Worm (Caenorhabditis elegans) whole organism, L4 larva: ENCODE results near the gene ddx-23.
A peak's percentile ranks its signal among the peaks of the same experiment; 100 is the strongest.

Experiments
- F49E8.2 ChIP-seq: sonication (generic microtip); optimal IDR thresholded peaks from 2 replicates; lab custom pipeline; 2016; ENCODE audit warnings: missing compliant biosample characterization, mild to moderate bottlenecking, missing genetic modification characterization, borderline replicate concordance
- R02D3.7 ChIP-seq: fragments of 150-350 bp; sonication (generic microtip); optimal IDR thresholded peaks from 3 replicates; lab custom pipeline; 2014; ENCODE audit warnings: missing biosample characterization, missing genetic modification characterization
- T26A8.4 ChIP-seq: fragments of 200-800 bp; sonication (Bioruptor generic); IDR thresholded peaks from 2 replicates; pipeline ENCODE4 v1.3.6; 2022; ENCODE audit warnings: missing genetic modification characterization, missing compliant biosample characterization
- Y5F2A.4 ChIP-seq: fragments of 200-800 bp; sonication (Bioruptor generic); optimal IDR thresholded peaks from 2 replicates; lab custom pipeline; 2018; ENCODE audit warnings: mild to moderate bottlenecking, missing genetic modification characterization, missing compliant biosample characterization
- ZK546.5 ChIP-seq, 2 experiments: sonication (generic microtip); optimal IDR thresholded peaks; 2 replicates each; lab custom pipeline; 2017; ENCODE audit warnings: missing biosample characterization in 2 of 2, missing genetic modification characterization in 2 of 2
- ama-1 ChIP-seq: fragments of 150-350 bp; optimal IDR thresholded peaks from 2 replicates; lab custom pipeline; 2014; ENCODE audit warnings: inconsistent platforms, mixed read lengths
- attf-4 ChIP-seq: sonication (generic microtip); optimal IDR thresholded peaks from 3 replicates; lab custom pipeline; 2017; ENCODE audit warnings: missing biosample characterization, missing genetic modification characterization
- ceh-20 ChIP-seq: fragments of 200-800 bp; sonication (Bioruptor generic); IDR thresholded peaks from 2 replicates; pipeline ENCODE4 v1.3.6; 2022; ENCODE audit warnings: missing genetic modification reagents, missing genetic modification characterization, missing compliant biosample characterization
- ceh-28 ChIP-seq: fragments of 150-350 bp; optimal IDR thresholded peaks from 2 replicates; lab custom pipeline; 2014; ENCODE audit warnings: missing biosample characterization, missing genetic modification reagents, missing genetic modification characterization
- ceh-32 ChIP-seq: sonication (generic microtip); optimal IDR thresholded peaks from 2 replicates; lab custom pipeline; 2016; ENCODE audit warnings: mild to moderate bottlenecking, missing genetic modification characterization, missing compliant biosample characterization; ENCODE audit not compliant: poor library complexity
- ceh-62 ChIP-seq: sonication (generic microtip); optimal IDR thresholded peaks from 2 replicates; lab custom pipeline; 2017; ENCODE audit warnings: missing biosample characterization, missing genetic modification characterization
- ctbp-1 ChIP-seq: fragments of 200-800 bp; sonication (Bioruptor generic); IDR thresholded peaks from 2 replicates; pipeline ENCODE4 v1.3.6; 2022; ENCODE audit warnings: missing genetic modification reagents, missing genetic modification characterization, missing compliant biosample characterization
- daf-16 ChIP-seq, 3 experiments: sonication (generic microtip); optimal IDR thresholded peaks; 2 replicates each; lab custom pipeline; 2016 to 2017; ENCODE audit warnings: missing genetic modification characterization in 3 of 3, missing genetic modification reagents in 3 of 3, mild to moderate bottlenecking in 2 of 3, missing compliant biosample characterization in 2 of 3, missing biosample characterization in 1 of 3, moderate library complexity in 1 of 3
- daf-19 ChIP-seq: fragments of 200-800 bp; sonication (Bioruptor generic); conservative IDR thresholded peaks from 2 replicates; pipeline ENCODE4 v1.3.6; 2022; ENCODE audit warnings: missing genetic modification characterization, missing compliant biosample characterization
- daf-8 ChIP-seq: fragments of 200-800 bp; sonication (Bioruptor generic); IDR thresholded peaks from 2 replicates; pipeline ENCODE4 v1.3.6; 2022; ENCODE audit warnings: missing genetic modification characterization, missing compliant biosample characterization
- dmd-8 ChIP-seq: fragments of 200-800 bp; sonication (Bioruptor generic); IDR thresholded peaks from 2 replicates; pipeline ENCODE4 v1.3.6; 2022; ENCODE audit warnings: missing genetic modification characterization, missing compliant biosample characterization
- duxl-1 ChIP-seq: sonication (generic microtip); optimal IDR thresholded peaks from 2 replicates; lab custom pipeline; 2016; ENCODE audit warnings: mild to moderate bottlenecking, missing genetic modification characterization, moderate library complexity, missing compliant biosample characterization; ENCODE audit not compliant: poor library complexity
- fkh-10 ChIP-seq: fragments of 150-350 bp; optimal IDR thresholded peaks from 2 replicates; lab custom pipeline; 2014; ENCODE audit warnings: missing biosample characterization, missing genetic modification reagents, missing genetic modification characterization
- fos-1 ChIP-seq: fragments of 150-350 bp; optimal IDR thresholded peaks from 2 replicates; lab custom pipeline; 2014; ENCODE audit warnings: missing biosample characterization, missing genetic modification characterization
- gei-8 ChIP-seq: fragments of 200-800 bp; sonication (Bioruptor generic); optimal IDR thresholded peaks from 2 replicates; lab custom pipeline; 2018; ENCODE audit warnings: mild to moderate bottlenecking, missing genetic modification characterization, missing compliant biosample characterization
- hlh-11 ChIP-seq: fragments of 200-800 bp; sonication (Bioruptor generic); optimal IDR thresholded peaks from 2 replicates; lab custom pipeline; 2018; ENCODE audit warnings: mild to moderate bottlenecking, missing genetic modification characterization, missing compliant biosample characterization
- hmg-1.1 ChIP-seq: fragments of 200-800 bp; sonication (Bioruptor generic); IDR thresholded peaks from 2 replicates; pipeline ENCODE4 v1.3.6; 2022; ENCODE audit warnings: missing genetic modification reagents, missing genetic modification characterization, missing compliant biosample characterization
- jun-1 ChIP-seq: fragments of 150-350 bp; optimal IDR thresholded peaks from 2 replicates; lab custom pipeline; 2014; ENCODE audit warnings: missing biosample characterization, missing genetic modification reagents, missing genetic modification characterization
- lin-13 ChIP-seq: fragments of 150-350 bp; optimal IDR thresholded peaks from 2 replicates; lab custom pipeline; 2014; ENCODE audit warnings: missing biosample characterization, missing genetic modification reagents, missing genetic modification characterization
- lin-15B ChIP-seq: fragments of 150-350 bp; sonication (generic microtip); optimal IDR thresholded peaks from 3 replicates; lab custom pipeline; 2014; ENCODE audit warnings: missing biosample characterization, missing genetic modification characterization
- lin-29 ChIP-seq: fragments of 200-800 bp; sonication (Bioruptor generic); IDR thresholded peaks from 2 replicates; pipeline ENCODE4 v1.3.6; 2022; ENCODE audit warnings: missing genetic modification reagents, missing genetic modification characterization, missing compliant biosample characterization
- lin-39 ChIP-seq: fragments of 150-350 bp; optimal IDR thresholded peaks from 2 replicates; lab custom pipeline; 2014; ENCODE audit warnings: missing biosample characterization, missing genetic modification reagents, missing genetic modification characterization
- lir-3 ChIP-seq: sonication (generic microtip); optimal IDR thresholded peaks from 2 replicates; lab custom pipeline; 2016; ENCODE audit warnings: mild to moderate bottlenecking, missing genetic modification characterization, missing compliant biosample characterization
- madf-5 ChIP-seq, 2 experiments: fragments of 200-800 bp; sonication (Bioruptor generic); IDR thresholded peaks; 2 replicates each; pipeline ENCODE4 v1.3.6; 2022; ENCODE audit warnings: missing compliant biosample characterization in 2 of 2, missing genetic modification characterization in 2 of 2
- madf-9 ChIP-seq: fragments of 200-800 bp; sonication (Bioruptor generic); conservative IDR thresholded peaks from 2 replicates; pipeline ENCODE4 v1.3.6; 2022; ENCODE audit warnings: missing genetic modification reagents, missing genetic modification characterization, missing compliant biosample characterization
- mdl-1 ChIP-seq, 2 experiments: fragments of 150-350 bp in 1 of 2; sonication (generic microtip) in 1 of 2; optimal IDR thresholded peaks; 2 replicates each; lab custom pipeline; 2014 to 2017; ENCODE audit warnings: missing biosample characterization in 2 of 2, missing genetic modification characterization in 2 of 2
- mdt-29 ChIP-seq: fragments of 200-800 bp; sonication (Bioruptor generic); IDR thresholded peaks from 2 replicates; pipeline ENCODE4 v1.3.6; 2022; ENCODE audit warnings: missing genetic modification reagents, missing genetic modification characterization, missing compliant biosample characterization
- mes-2 ChIP-seq: sonication (generic microtip); optimal IDR thresholded peaks from 2 replicates; lab custom pipeline; 2016; ENCODE audit warnings: missing genotype, mild to moderate bottlenecking, missing genetic modification characterization, missing compliant biosample characterization; ENCODE audit not compliant: poor library complexity, severe bottlenecking
- mxl-2 ChIP-seq: fragments of 200-800 bp; sonication (Bioruptor generic); conservative IDR thresholded peaks from 2 replicates; pipeline ENCODE4 v1.3.6; 2022; ENCODE audit warnings: missing genetic modification reagents, missing genetic modification characterization, missing compliant biosample characterization
- mxl-3 ChIP-seq: fragments of 200-800 bp; sonication (Bioruptor generic); optimal IDR thresholded peaks from 2 replicates; lab custom pipeline; 2018; ENCODE audit warnings: mild to moderate bottlenecking, missing genetic modification characterization, missing compliant biosample characterization
- nhr-10 ChIP-seq: fragments of 150-350 bp; optimal IDR thresholded peaks from 2 replicates; lab custom pipeline; 2014; ENCODE audit warnings: missing biosample characterization, missing genetic modification characterization
- nhr-102 ChIP-seq: sonication (generic microtip); optimal IDR thresholded peaks from 2 replicates; lab custom pipeline; 2016; ENCODE audit warnings: mild to moderate bottlenecking, missing genetic modification characterization, moderate library complexity, missing compliant biosample characterization
- nhr-25 ChIP-seq: sonication (generic microtip); optimal IDR thresholded peaks from 2 replicates; lab custom pipeline; 2017; ENCODE audit warnings: missing genetic modification characterization, mild to moderate bottlenecking, missing compliant biosample characterization, antibody characterized with exemption, moderate library complexity, borderline replicate concordance; ENCODE audit not compliant: insufficient read depth
- nhr-28 ChIP-seq: fragments of 150-350 bp; optimal IDR thresholded peaks from 2 replicates; lab custom pipeline; 2014; ENCODE audit warnings: missing biosample characterization, missing genetic modification characterization
- nhr-41 ChIP-seq: fragments of 200-800 bp; sonication (Bioruptor generic); IDR thresholded peaks from 2 replicates; pipeline ENCODE4 v1.3.6; 2022; ENCODE audit warnings: missing genetic modification reagents, missing genetic modification characterization, missing compliant biosample characterization
- nhr-42 ChIP-seq: fragments of 200-800 bp; sonication (Bioruptor generic); IDR thresholded peaks from 2 replicates; pipeline ENCODE4 v1.3.6; 2022; ENCODE audit warnings: missing genetic modification characterization, missing compliant biosample characterization
- nhr-77 ChIP-seq: fragments of 150-350 bp; optimal IDR thresholded peaks from 2 replicates; lab custom pipeline; 2014; ENCODE audit warnings: missing biosample characterization, missing genetic modification characterization
- pha-4 ChIP-seq, 2 experiments: fragments of 150-350 bp in 1 of 2; fragments of 200-800 bp in 1 of 2; sonication (Bioruptor generic) in 1 of 2; IDR thresholded peaks in 1 of 2; optimal IDR thresholded peaks in 1 of 2; 2 replicates each; pipeline versions ENCODE4 v1.3.6 to Lab custom; 2014 to 2022; ENCODE audit warnings: missing genetic modification characterization in 2 of 2, missing genetic modification reagents in 2 of 2, missing biosample characterization in 1 of 2, missing compliant biosample characterization in 1 of 2
- pqm-1 ChIP-seq: sonication (generic microtip); optimal IDR thresholded peaks from 2 replicates; lab custom pipeline; 2017; ENCODE audit warnings: missing biosample characterization, missing genetic modification characterization
- skn-1 ChIP-seq: fragments of 150-350 bp; optimal IDR thresholded peaks from 2 replicates; lab custom pipeline; 2014; ENCODE audit warnings: missing biosample characterization, missing genetic modification characterization
- spr-3 ChIP-seq: fragments of 200-800 bp; sonication (Bioruptor generic); optimal IDR thresholded peaks from 2 replicates; lab custom pipeline; 2018; ENCODE audit warnings: mild to moderate bottlenecking, missing genetic modification characterization, missing compliant biosample characterization
- tra-1 ChIP-seq: fragments of 200-800 bp; sonication (Bioruptor generic); IDR thresholded peaks from 2 replicates; pipeline ENCODE4 v1.3.6; 2022; ENCODE audit warnings: missing genetic modification reagents, missing genetic modification characterization, missing compliant biosample characterization
- unc-130 ChIP-seq: sonication (generic microtip); optimal IDR thresholded peaks from 2 replicates; lab custom pipeline; 2016; ENCODE audit warnings: missing genetic modification reagents, missing genetic modification characterization, missing compliant biosample characterization
- vab-7 ChIP-seq: fragments of 200-800 bp; sonication (Bioruptor generic); IDR thresholded peaks from 2 replicates; pipeline ENCODE4 v1.3.6; 2022; ENCODE audit warnings: missing genetic modification reagents, missing genetic modification characterization, missing compliant biosample characterization
- zag-1 ChIP-seq: fragments of 150-350 bp; optimal IDR thresholded peaks from 2 replicates; lab custom pipeline; 2014; ENCODE audit warnings: missing biosample characterization, missing genetic modification characterization
- zfp-2 ChIP-seq: sonication (generic microtip); optimal IDR thresholded peaks from 2 replicates; lab custom pipeline; 2016; ENCODE audit warnings: mild to moderate bottlenecking, missing genetic modification characterization, missing compliant biosample characterization

Gene ddx-23

ce11 chrIII:5814799-5815198 is 38.3 kb downstream of the ddx-23 start, which contains the start of gene R12B2.7:
Gene R12B2.7, plus strand, starts transcription at chrIII:5815045.
- no peak for TF ChIP-seq jun-1 (tag; lab: Kevin White, UChicago)
- no peak for TF ChIP-seq nhr-41
- TF ChIP-seq mes-2 (tag; lab: Kevin White, UChicago), result peak; percentile 43
- no peak for TF ChIP-seq attf-4
- no peak for TF ChIP-seq madf-9 (GFP tag; lab: Robert Waterston, UW)
- no peak for TF ChIP-seq pqm-1
- TF ChIP-seq spr-3 (GFP tag; lab: Kevin White, UChicago), result no peak
- TF ChIP-seq daf-16 (GFP tag; optimal IDR thresholded peaks at IDR 0.05; lab: Kevin White, UChicago), result no peak
- TF ChIP-seq daf-16 (tag; optimal IDR thresholded peaks at IDR 0.05; lab: Kevin White, UChicago), result peak; percentile 18
- no peak for TF ChIP-seq lin-15B
- TF ChIP-seq lir-3, result no peak
- TF ChIP-seq dmd-8 (GFP tag; lab: Robert Waterston, UW), result no peak
- TF ChIP-seq F49E8.2 (tag; lab: Kevin White, UChicago), result no peak
- no peak for TF ChIP-seq ama-1
- TF ChIP-seq T26A8.4 (GFP tag; lab: Robert Waterston, UW), result 0 out of 2 replicates have a peak, but pooled peaks have one; percentile 17
- no peak for TF ChIP-seq vab-7
- TF ChIP-seq Y5F2A.4 (GFP tag; lab: Kevin White, UChicago), result no peak
- no peak for TF ChIP-seq zag-1 (tag; lab: Kevin White, UChicago)
- TF ChIP-seq ctbp-1 (GFP tag; lab: Robert Waterston, UW), result no peak
- no peak for TF ChIP-seq ceh-32
- no peak for TF ChIP-seq madf-5 (GFP tag; IDR thresholded peaks at IDR 0.05; lab: Robert Waterston, UW)
- no peak for TF ChIP-seq mdl-1 (tag; optimal IDR thresholded peaks at IDR 0.05; lab: Kevin White, UChicago)
- no peak for TF ChIP-seq duxl-1 (tag; lab: Kevin White, UChicago)
- no peak for TF ChIP-seq zfp-2 (tag; lab: Kevin White, UChicago)
- TF ChIP-seq fkh-10 (GFP tag; lab: Kevin White, UChicago), result no peak
- TF ChIP-seq nhr-77 (tag; lab: Kevin White, UChicago), result no peak
- TF ChIP-seq lin-13 (GFP tag; lab: Kevin White, UChicago), result no peak
- TF ChIP-seq hmg-1.1 (GFP tag; lab: Robert Waterston, UW), result no peak
- no peak for TF ChIP-seq ZK546.5 (tag; optimal IDR thresholded peaks at IDR 0.05; lab: Kevin White, UChicago)
- peak; percentile 30 for TF ChIP-seq mxl-3
- no peak for TF ChIP-seq nhr-42 (GFP tag; lab: Robert Waterston, UW)
- TF ChIP-seq gei-8 (GFP tag; lab: Kevin White, UChicago), result no peak
- TF ChIP-seq tra-1 (GFP tag; lab: Robert Waterston, UW), result no peak
- no peak for TF ChIP-seq lin-29 (GFP tag; lab: Robert Waterston, UW)
- TF ChIP-seq ceh-20 (GFP tag; lab: Robert Waterston, UW), result peak; percentile 56; the same call in 1 of the 2 replicates
- peak; percentile 45 for TF ChIP-seq nhr-28 (tag; lab: Kevin White, UChicago)
- TF ChIP-seq mxl-2 (GFP tag; lab: Robert Waterston, UW), result no peak
- no peak for TF ChIP-seq pha-4 (GFP tag; IDR thresholded peaks at IDR 0.05; lab: Robert Waterston, UW)
- TF ChIP-seq pha-4 (tag; optimal IDR thresholded peaks at IDR 0.05; lab: Kevin White, UChicago), result no peak
- TF ChIP-seq nhr-10 (tag; lab: Kevin White, UChicago), result no peak
- no peak for TF ChIP-seq ceh-62 (tag; lab: Kevin White, UChicago)
- TF ChIP-seq mdt-29 (GFP tag; lab: Robert Waterston, UW), result no peak
- no peak for TF ChIP-seq R02D3.7 (tag; lab: Kevin White, UChicago)
- no peak for TF ChIP-seq ceh-28 (tag; lab: Kevin White, UChicago)
- TF ChIP-seq nhr-25 (tag; lab: Kevin White, UChicago), result no peak
- peak; percentile 76 for TF ChIP-seq hlh-11
- TF ChIP-seq daf-8 (GFP tag; lab: Robert Waterston, UW), result no peak
- no peak for TF ChIP-seq unc-130 (GFP tag; lab: Kevin White, UChicago)
- TF ChIP-seq skn-1, result no peak
- TF ChIP-seq fos-1 (tag; lab: Kevin White, UChicago), result no peak
- no peak for TF ChIP-seq nhr-102 (tag; lab: Kevin White, UChicago)
- no peak for TF ChIP-seq lin-39 (tag; lab: Kevin White, UChicago)
- no peak for TF ChIP-seq daf-19
